Fruit fly (Drosophila melanogaster): ENCODE results near the gene CG31635.
A peak's percentile ranks its signal among the peaks of the same experiment; 100 is the strongest.

CG31635 gene

DNA sequence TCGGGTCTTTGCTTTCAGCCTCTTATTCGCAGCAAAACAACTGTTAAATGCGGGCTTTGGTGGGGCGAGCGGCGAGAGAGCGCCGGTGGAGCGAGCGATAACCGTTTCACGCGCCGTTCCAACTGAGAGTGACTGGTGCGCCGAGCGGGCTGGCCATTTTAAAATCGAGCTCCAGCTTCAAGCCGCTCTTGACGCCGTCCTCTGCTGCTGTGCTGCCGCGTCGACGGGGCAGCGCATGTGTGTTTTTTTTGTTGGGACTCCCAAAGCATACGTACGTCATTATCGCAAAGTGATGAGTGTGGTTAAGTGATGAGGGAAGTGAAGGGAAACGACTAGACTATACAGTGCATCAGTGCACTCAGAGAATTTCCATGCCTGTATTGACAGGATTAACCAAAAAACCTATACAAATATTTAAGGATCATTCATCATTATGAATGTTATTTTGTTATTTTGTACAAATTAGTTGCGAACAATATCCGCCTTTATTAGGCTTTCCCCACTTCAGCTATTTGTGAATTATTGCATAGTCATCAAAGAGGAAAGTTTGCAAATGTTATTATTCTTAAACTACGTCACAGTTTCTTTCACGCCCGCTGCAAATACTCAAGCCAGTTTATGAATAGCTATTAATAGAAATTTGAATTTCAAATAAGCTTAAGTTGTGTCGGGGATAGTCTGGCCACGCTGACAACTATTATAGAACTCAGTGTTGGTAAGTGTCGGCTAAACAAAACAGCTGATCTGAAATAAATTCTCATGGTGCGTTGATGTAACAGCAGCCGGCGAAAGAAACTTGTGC lies 24.5 kb upstream of the CG31635 start, which contains the start of gene Spn27A (continued):
- TF ChIP-seq usp (GFP tag; optimal IDR thresholded peaks at IDR 0.05) (no peak), dl (GFP tag; optimal IDR thresholded peaks at IDR 0.05; ENCODE audit: insufficient read depth in 1 of 2, partially characterized antibody in 2 of 2) (peak; percentile 7 to 37), Jra (GFP tag; optimal IDR thresholded peaks at IDR 0.05) (peak; percentile 52), pan (optimal IDR thresholded peaks at IDR 0.05) (no peak), Hr83 (GFP tag; optimal IDR thresholded peaks at IDR 0.05; ENCODE audit: poor library complexity, severe bottlenecking) (peak; percentile 15), woc (GFP tag; optimal IDR thresholded peaks at IDR 0.05) (peak; percentile 76), ey (GFP tag; optimal IDR thresholded peaks at IDR 0.05) (peak; percentile 77), sv (GFP tag; optimal IDR thresholded peaks at IDR 0.05) (peak; percentile 13), h (GFP tag; optimal IDR thresholded peaks at IDR 0.05) (peak; percentile 77), lola (GFP tag; optimal IDR thresholded peaks at IDR 0.05) (no peak)

DNA sequence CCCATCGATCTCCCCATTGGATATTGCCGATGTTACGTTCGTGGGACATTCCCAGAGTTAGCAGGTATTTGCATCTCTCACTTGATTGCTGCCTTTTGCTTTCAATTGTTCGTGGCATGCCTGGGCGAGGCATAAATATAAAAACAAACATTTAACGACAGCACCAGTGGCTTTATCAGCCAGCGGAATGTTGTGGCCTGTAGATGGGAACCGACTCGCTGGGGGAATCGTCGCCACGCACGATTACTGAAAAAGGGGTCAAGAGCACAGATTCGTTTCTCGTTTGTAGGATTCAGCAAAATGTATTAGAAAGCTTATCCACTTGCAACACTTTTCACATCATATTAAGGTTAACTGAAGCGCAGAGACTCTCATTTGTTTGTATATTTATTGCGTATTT lies 22.5 kb upstream of the CG31635 start:
- TF ChIP-seq CG9705 (GFP tag; optimal IDR thresholded peaks at IDR 0.05) = no peak
- no peak for TF ChIP-seq Hr78 (GFP tag; optimal IDR thresholded peaks at IDR 0.05)
- TF ChIP-seq N (GFP tag; optimal IDR thresholded peaks at IDR 0.05) = no peak
- no peak for TF ChIP-seq Dif (GFP tag; optimal IDR thresholded peaks at IDR 0.05; ENCODE audit: partially characterized antibody)
- no peak for TF ChIP-seq GATAd (GFP tag; optimal IDR thresholded peaks at IDR 0.05)
- no peak for TF ChIP-seq Rel (GFP tag; optimal IDR thresholded peaks at IDR 0.05)
- TF ChIP-seq Rel (tag; optimal IDR thresholded peaks at IDR 0.05) = no peak
- TF ChIP-seq lola (GFP tag; optimal IDR thresholded peaks at IDR 0.05) = no peak
- TF ChIP-seq CrebA (GFP tag; optimal IDR thresholded peaks at IDR 0.05; ENCODE audit: borderline replicate concordance) = no peak
- TF ChIP-seq ey (GFP tag; optimal IDR thresholded peaks at IDR 0.05) = no peak
- no peak for TF ChIP-seq Jra (GFP tag; optimal IDR thresholded peaks at IDR 0.05)
- no peak for TF ChIP-seq pan (optimal IDR thresholded peaks at IDR 0.05)
- TF ChIP-seq dmrt93B (GFP tag; optimal IDR thresholded peaks at IDR 0.05) = no peak

DNA sequence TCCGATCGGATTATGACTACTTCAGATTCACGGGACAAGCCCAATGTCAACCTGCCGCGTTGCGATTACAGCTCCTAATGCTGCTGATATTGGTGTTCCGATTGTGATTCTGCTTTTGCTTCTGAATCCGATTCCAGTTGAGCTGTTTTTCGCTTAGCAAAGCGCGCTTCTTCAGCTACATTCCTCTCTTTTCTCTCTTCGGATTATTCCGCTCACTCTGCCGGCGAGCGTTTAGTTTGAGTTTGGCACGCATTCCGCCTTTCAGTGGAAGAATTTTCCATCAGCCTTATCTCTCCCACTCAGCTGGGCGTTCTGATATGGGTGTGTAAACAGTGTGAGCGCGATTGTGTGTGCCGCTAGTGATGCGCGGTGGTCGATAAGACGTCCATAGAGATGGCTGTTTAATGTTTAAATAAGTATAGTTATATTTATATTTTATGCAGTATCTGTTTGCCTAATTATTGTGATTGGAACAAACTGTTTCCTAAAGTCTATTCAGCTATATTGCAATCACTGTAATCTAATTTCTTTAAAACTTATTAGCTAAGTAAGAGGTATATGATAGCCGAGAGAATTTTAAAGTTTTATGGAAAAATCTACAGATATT lies 18.9 kb upstream of the CG31635 start, which contains the start of gene Galt:
TSS of gene Galt (minus strand) at position 315 of the 607 bp plus-strand sequence.
- TF ChIP-seq OdsH (GFP tag; optimal IDR thresholded peaks at IDR 0.05) (peak; percentile 52), br (GFP tag; optimal IDR thresholded peaks at IDR 0.05) (peak; percentile 18), usp (GFP tag; optimal IDR thresholded peaks at IDR 0.05) (no peak), Dif (GFP tag; optimal IDR thresholded peaks at IDR 0.05; ENCODE audit: partially characterized antibody) (peak; percentile 70), Myc (optimal IDR thresholded peaks at IDR 0.05) (peak; percentile 53), fru (GFP tag; optimal IDR thresholded peaks at IDR 0.05) (peak; percentile 58), Hnf4 (GFP tag; optimal IDR thresholded peaks at IDR 0.05) (no peak), psq (GFP tag; optimal IDR thresholded peaks at IDR 0.05) (peak; percentile 36), Sp1 (GFP tag; optimal IDR thresholded peaks at IDR 0.05) (peak; percentile 27), h (GFP tag; optimal IDR thresholded peaks at IDR 0.05) (peak; percentile 64), Rel (GFP tag; optimal IDR thresholded peaks at IDR 0.05) (no peak), Rel (tag; optimal IDR thresholded peaks at IDR 0.05) (peak; percentile 29), CG9705 (GFP tag; optimal IDR thresholded peaks at IDR 0.05) (peak; percentile 4), foxo (GFP tag; optimal IDR thresholded peaks at IDR 0.05) (peak in 1 of 2 experiments; percentile 56), dsf (GFP tag; optimal IDR thresholded peaks at IDR 0.05; ENCODE audit: borderline replicate concordance) (no peak), brk (GFP tag; optimal IDR thresholded peaks at IDR 0.05) (no peak), Hr83 (GFP tag; optimal IDR thresholded peaks at IDR 0.05; ENCODE audit: poor library complexity, severe bottlenecking) (peak; percentile 55), tai (GFP tag; optimal IDR thresholded peaks at IDR 0.05) (no peak), ey (GFP tag; optimal IDR thresholded peaks at IDR 0.05) (peak; percentile 29), sv (GFP tag; optimal IDR thresholded peaks at IDR 0.05) (no peak), Hr78 (GFP tag; optimal IDR thresholded peaks at IDR 0.05) (no peak), rgr (GFP tag; optimal IDR thresholded peaks at IDR 0.05) (peak; percentile 35), dmrt93B (GFP tag; optimal IDR thresholded peaks at IDR 0.05) (no peak), dl (GFP tag; optimal IDR thresholded peaks at IDR 0.05; ENCODE audit: insufficient read depth in 1 of 2, partially characterized antibody in 2 of 2) (no peak), HLH106 (tag; optimal IDR thresholded peaks at IDR 0.05) (peak; percentile 51)

Data from whole organism, wandering third instar larva.